Fruit fly (Drosophila melanogaster): ENCODE data around the gene del.

del gene

dm6 chr2L:21196511-21196910 is 48.2 kb upstream of the del start (continued):
- TF ChIP-seq Sin3A (optimal IDR thresholded peaks at IDR 0.05) (no peak), CG10267 (tag; optimal IDR thresholded peaks at IDR 0.05) (no peak), crp (GFP tag; optimal IDR thresholded peaks at IDR 0.05) (no peak), rib (GFP tag; IDR thresholded peaks at IDR 0.05) (no peak), E2f1 (GFP tag; IDR thresholded peaks at IDR 0.05) (no peak), vfl (GFP tag; optimal IDR thresholded peaks at IDR 0.05) (no peak), Blimp-1 (GFP tag; optimal IDR thresholded peaks at IDR 0.05) (no peak), Lpt (GFP tag; optimal IDR thresholded peaks at IDR 0.05) (no peak), run (tag; optimal IDR thresholded peaks at IDR 0.05) (no peak), ara (GFP tag; IDR thresholded peaks at IDR 0.05) (no peak), CG17912 (GFP tag; optimal IDR thresholded peaks at IDR 0.05) (no peak), lola (GFP tag; optimal IDR thresholded peaks at IDR 0.05) (peak in 1 of 3 experiments; percentile 3), CG4424 (GFP tag; optimal IDR thresholded peaks at IDR 0.05) (peak; percentile 1), hbn (GFP tag; IDR thresholded peaks at IDR 0.05; ENCODE audit: partially characterized antibody) (no peak), CG4730 (GFP tag; IDR thresholded peaks at IDR 0.05) (no peak), kay (GFP tag; optimal IDR thresholded peaks at IDR 0.05) (no peak), btn (GFP tag; optimal IDR thresholded peaks at IDR 0.05) (no peak), emc (GFP tag; optimal IDR thresholded peaks at IDR 0.05) (no peak), CG31365 (tag; optimal IDR thresholded peaks at IDR 0.05) (no peak), ham (GFP tag; IDR thresholded peaks at IDR 0.05) (no peak), pan (optimal IDR thresholded peaks at IDR 0.05) (no peak), pan (GFP tag; optimal IDR thresholded peaks at IDR 0.05 in 1 of 2, IDR thresholded peaks at IDR 0.05 in 1 of 2) (no peak), her (GFP tag; optimal IDR thresholded peaks at IDR 0.05) (no peak), yki (optimal IDR thresholded peaks at IDR 0.05) (no peak), gcm (GFP tag; optimal IDR thresholded peaks at IDR 0.05) (no peak), CG9727 (GFP tag; optimal IDR thresholded peaks at IDR 0.05) (peak; percentile 42), eyg (GFP tag; optimal IDR thresholded peaks at IDR 0.05) (no peak), sima (GFP tag; optimal IDR thresholded peaks at IDR 0.05) (no peak), jumu (GFP tag; optimal IDR thresholded peaks at IDR 0.05) (no peak), Side (GFP tag; optimal IDR thresholded peaks at IDR 0.05) (no peak), ab (GFP tag; optimal IDR thresholded peaks at IDR 0.05) (no peak), CG10979 (tag; optimal IDR thresholded peaks at IDR 0.05) (peak; percentile 1), fd96Cb (tag; optimal IDR thresholded peaks at IDR 0.05) (no peak), CG11093 (GFP tag; IDR thresholded peaks at IDR 0.05) (no peak), Dad (GFP tag; optimal IDR thresholded peaks at IDR 0.05) (no peak), CG18011 (GFP tag; optimal IDR thresholded peaks at IDR 0.05) (no peak), CG6683 (GFP tag; optimal IDR thresholded peaks at IDR 0.05) (no peak), CG30020 (tag; optimal IDR thresholded peaks at IDR 0.05) (no peak), bcd (GFP tag; optimal IDR thresholded peaks at IDR 0.05) (peak; percentile 36), cad (GFP tag; optimal IDR thresholded peaks at IDR 0.05) (no peak), br (optimal IDR thresholded peaks at IDR 0.05) (no peak), Stat92E (GFP tag; optimal IDR thresholded peaks at IDR 0.05) (no peak), Dbx (GFP tag; IDR thresholded peaks at IDR 0.05) (no peak), NC2β (GFP tag; optimal IDR thresholded peaks at IDR 0.05) (no peak), CG6689 (GFP tag; IDR thresholded peaks at IDR 0.05) (no peak), CG15011 (GFP tag; optimal IDR thresholded peaks at IDR 0.05) (no peak), CG8944 (GFP tag; optimal IDR thresholded peaks at IDR 0.05) (no peak), CG8478 (optimal IDR thresholded peaks at IDR 0.05) (no peak), CG4617 (GFP tag; optimal IDR thresholded peaks at IDR 0.05; ENCODE audit: borderline replicate concordance) (no peak), Gug (GFP tag; IDR thresholded peaks at IDR 0.05) (no peak), CG11723 (GFP tag; optimal IDR thresholded peaks at IDR 0.05) (no peak), CG12391 (tag; optimal IDR thresholded peaks at IDR 0.05) (no peak), CG7271 (tag; optimal IDR thresholded peaks at IDR 0.05) (no peak), CG2116 (GFP tag; optimal IDR thresholded peaks at IDR 0.05) (no peak)
